Fruit fly (Drosophila melanogaster) whole organism, embryonic: Measurements from ENCODE around the gene Ntf-2r.
A peak's percentile ranks its signal among the peaks of the same experiment; 100 is the strongest.

Experiments
- Ada2b ChIP-seq: fragments of 200-800 bp; sonication (Bioruptor generic); IDR thresholded peaks from 2 replicates; pipeline ENCODE4 v1.3.6; 2022; ENCODE audit warnings: missing biosample characterization, missing genetic modification characterization
- Asciz ChIP-seq: fragments of 200-800 bp; sonication (Bioruptor generic); optimal IDR thresholded peaks from 2 replicates; lab custom pipeline; 2017; ENCODE audit warnings: missing biosample characterization, mild to moderate bottlenecking, missing genetic modification characterization, missing genetic modification reagents
- Atf-2 ChIP-seq: fragments of 200-800 bp; sonication (Bioruptor generic); optimal IDR thresholded peaks from 2 replicates; lab custom pipeline; 2016; ENCODE audit warnings: missing biosample characterization, missing genetic modification characterization
- CG10147 ChIP-seq: fragments of 200-800 bp; sonication (Bioruptor generic); optimal IDR thresholded peaks from 2 replicates; lab custom pipeline; 2019; ENCODE audit warnings: missing biosample characterization, mild to moderate bottlenecking, missing genetic modification characterization, moderate library complexity
- CG10274 ChIP-seq: fragments of 200-800 bp; sonication (Bioruptor generic); optimal IDR thresholded peaks from 3 replicates; lab custom pipeline; 2017; ENCODE audit warnings: missing biosample characterization, mild to moderate bottlenecking, missing genetic modification characterization
- CG10959 ChIP-seq: fragments of 200-800 bp; sonication (Bioruptor generic); IDR thresholded peaks from 2 replicates; pipeline ENCODE4 v1.3.6; 2022; ENCODE audit warnings: missing biosample characterization, missing genetic modification characterization
- CG11085 ChIP-seq: fragments of 200-800 bp; sonication (Bioruptor generic); IDR thresholded peaks from 2 replicates; pipeline ENCODE4 v1.3.6; 2022; ENCODE audit warnings: missing biosample characterization, missing genetic modification characterization
- CG12104 ChIP-seq: fragments of 200-800 bp; sonication (Bioruptor generic); optimal IDR thresholded peaks from 3 replicates; lab custom pipeline; 2016; ENCODE audit warnings: missing biosample characterization, missing genetic modification characterization
- CG13424 ChIP-seq: fragments of 200-800 bp; sonication (Bioruptor generic); optimal IDR thresholded peaks from 2 replicates; lab custom pipeline; 2019; ENCODE audit warnings: missing biosample characterization, mild to moderate bottlenecking, missing genetic modification characterization, moderate library complexity
- CG14014 ChIP-seq: fragments of 200-800 bp; sonication (Bioruptor generic); IDR thresholded peaks from 2 replicates; pipeline ENCODE4 v1.3.6; 2022; ENCODE audit warnings: missing biosample characterization, missing genetic modification characterization
- CG14710 ChIP-seq: fragments of 200-800 bp; sonication (Bioruptor generic); optimal IDR thresholded peaks from 3 replicates; lab custom pipeline; 2019; ENCODE audit warnings: missing biosample characterization, mild to moderate bottlenecking, missing genetic modification characterization, moderate library complexity
- CG15073 ChIP-seq: fragments of 200-800 bp; sonication (Bioruptor generic); optimal IDR thresholded peaks from 2 replicates; lab custom pipeline; 2016; ENCODE audit warnings: missing biosample characterization, missing genetic modification characterization
- CG18619 ChIP-seq: fragments of 200-800 bp; sonication (Bioruptor generic); optimal IDR thresholded peaks from 3 replicates; lab custom pipeline; 2017; ENCODE audit warnings: missing biosample characterization, mild to moderate bottlenecking, missing genetic modification characterization
- CG2678 ChIP-seq: fragments of 200-800 bp; sonication (Bioruptor generic); optimal IDR thresholded peaks from 3 replicates; lab custom pipeline; 2019; ENCODE audit warnings: missing biosample characterization, mild to moderate bottlenecking, missing genetic modification characterization, moderate library complexity
- CG2875 ChIP-seq: fragments of 200-800 bp; sonication (Bioruptor generic); optimal IDR thresholded peaks from 2 replicates; lab custom pipeline; 2017; ENCODE audit warnings: missing biosample characterization, mild to moderate bottlenecking, missing genetic modification characterization, missing genetic modification reagents
- CG2889 ChIP-seq: fragments of 200-800 bp; sonication (Bioruptor generic); IDR thresholded peaks from 3 replicates; pipeline ENCODE4 v1.3.6; 2022; ENCODE audit warnings: missing biosample characterization, missing genetic modification characterization
- CG33557 ChIP-seq: fragments of 200-800 bp; sonication (Bioruptor generic); optimal IDR thresholded peaks from 2 replicates; lab custom pipeline; 2019; ENCODE audit warnings: missing biosample characterization, mild to moderate bottlenecking, missing genetic modification characterization, moderate library complexity
- CG42726 ChIP-seq: fragments of 200-800 bp; sonication (Bioruptor generic); IDR thresholded peaks from 2 replicates; pipeline ENCODE4 v1.3.6; 2022; ENCODE audit warnings: missing biosample characterization, missing genetic modification characterization; ENCODE audit not compliant: partially characterized antibody
- CG6854 ChIP-seq: fragments of 200-800 bp; sonication (Bioruptor generic); optimal IDR thresholded peaks from 3 replicates; lab custom pipeline; 2017; ENCODE audit warnings: missing biosample characterization, mild to moderate bottlenecking, missing genetic modification characterization
- CG7271 ChIP-seq: fragments of 200-800 bp; sonication (Bioruptor generic); optimal IDR thresholded peaks from 2 replicates; lab custom pipeline; 2018; ENCODE audit warnings: missing biosample characterization, mild to moderate bottlenecking, missing genetic modification characterization, moderate library complexity
- CG7357 ChIP-seq: fragments of 200-800 bp; sonication (Bioruptor generic); IDR thresholded peaks from 3 replicates; pipeline ENCODE4 v1.3.6; 2022; ENCODE audit warnings: missing biosample characterization, missing genetic modification characterization
- CG7839 ChIP-seq: fragments of 200-800 bp; sonication (Bioruptor generic); optimal IDR thresholded peaks from 3 replicates; lab custom pipeline; 2018; ENCODE audit warnings: missing biosample characterization, mild to moderate bottlenecking, missing genetic modification characterization, moderate library complexity
- CG8944 ChIP-seq: fragments of 200-800 bp; sonication (Bioruptor generic); optimal IDR thresholded peaks from 3 replicates; lab custom pipeline; 2016; ENCODE audit warnings: missing biosample characterization, missing genetic modification characterization
- CoRest ChIP-seq: fragments of 200-800 bp; sonication (Bioruptor generic); optimal IDR thresholded peaks from 3 replicates; lab custom pipeline; 2018; ENCODE audit warnings: missing biosample characterization, mild to moderate bottlenecking, missing genetic modification characterization, moderate library complexity
- Dek ChIP-seq: fragments of 200-800 bp; sonication (Bioruptor generic); optimal IDR thresholded peaks from 3 replicates; lab custom pipeline; 2019; ENCODE audit warnings: missing biosample characterization, mild to moderate bottlenecking, missing genetic modification characterization, moderate library complexity
- Eip74EF ChIP-seq, 2 experiments: fragments of 200-800 bp in 1 of 2; fragments of >200 bp in 1 of 2; sonication (Bioruptor generic) in 1 of 2; optimal IDR thresholded peaks; 2 replicates each; lab custom pipeline; 2017 to 2019; ENCODE audit warnings: missing biosample characterization in 2 of 2, missing genetic modification characterization in 2 of 2, mild to moderate bottlenecking in 1 of 2, moderate library complexity in 1 of 2
- Fer3 ChIP-seq: fragments of 200-800 bp; sonication (Bioruptor generic); optimal IDR thresholded peaks from 2 replicates; lab custom pipeline; 2018; ENCODE audit warnings: missing biosample characterization, mild to moderate bottlenecking, missing genetic modification characterization, moderate library complexity
- Hey ChIP-seq: fragments of 200-800 bp; sonication (Bioruptor generic); optimal IDR thresholded peaks from 3 replicates; lab custom pipeline; 2018; ENCODE audit warnings: missing biosample characterization, mild to moderate bottlenecking, missing genetic modification characterization
- Myb ChIP-seq: fragments of 200-800 bp; sonication (Bioruptor generic); optimal IDR thresholded peaks from 2 replicates; lab custom pipeline; 2016; ENCODE audit warnings: missing biosample characterization, missing genetic modification characterization
- Oaz ChIP-seq: fragments of 200-800 bp; sonication (Bioruptor generic); IDR thresholded peaks from 2 replicates; pipeline ENCODE4 v1.3.6; 2022; ENCODE audit warnings: missing biosample characterization, missing genetic modification characterization
- Opbp ChIP-seq: fragments of 200-800 bp; sonication (Bioruptor generic); IDR thresholded peaks from 3 replicates; pipeline ENCODE4 v1.3.6; 2022; ENCODE audit warnings: missing biosample characterization, missing genetic modification characterization; ENCODE audit not compliant: partially characterized antibody
- PHDP ChIP-seq: fragments of 200-800 bp; sonication (Bioruptor generic); optimal IDR thresholded peaks from 3 replicates; lab custom pipeline; 2018; ENCODE audit warnings: missing biosample characterization, mild to moderate bottlenecking, missing genetic modification characterization, moderate library complexity
- Xrp1 ChIP-seq: fragments of 200-800 bp; sonication (Bioruptor generic); IDR thresholded peaks from 2 replicates; pipeline ENCODE4 v1.3.6; 2022; ENCODE audit warnings: missing biosample characterization, missing genetic modification characterization
- aop ChIP-seq: fragments of 200-800 bp; sonication (Bioruptor generic); IDR thresholded peaks from 2 replicates; pipeline ENCODE4 v1.3.6; 2022; ENCODE audit warnings: missing biosample characterization, missing genetic modification characterization
- btn ChIP-seq: fragments of 200-800 bp; sonication (Bioruptor generic); optimal IDR thresholded peaks from 2 replicates; lab custom pipeline; 2016; ENCODE audit warnings: missing biosample characterization, missing genetic modification characterization
- caup ChIP-seq: fragments of 200-800 bp; sonication (Bioruptor generic); optimal IDR thresholded peaks from 3 replicates; lab custom pipeline; 2017; ENCODE audit warnings: missing biosample characterization, mild to moderate bottlenecking, missing genetic modification characterization, moderate library complexity; ENCODE audit not compliant: severe bottlenecking
- ems ChIP-seq: fragments of 200-800 bp; sonication (Bioruptor generic); optimal IDR thresholded peaks from 3 replicates; lab custom pipeline; 2016; ENCODE audit warnings: missing biosample characterization, missing genetic modification characterization
- gce ChIP-seq: fragments of 200-800 bp; sonication (Bioruptor generic); IDR thresholded peaks from 3 replicates; pipeline ENCODE4 v1.3.6; 2022; ENCODE audit warnings: missing biosample characterization, missing genetic modification characterization
- her ChIP-seq: fragments of 200-800 bp; sonication (Bioruptor generic); optimal IDR thresholded peaks from 2 replicates; lab custom pipeline; 2016; ENCODE audit warnings: missing biosample characterization, missing genetic modification characterization
- inv ChIP-seq: fragments of 200-800 bp; sonication (Bioruptor generic); IDR thresholded peaks from 2 replicates; pipeline ENCODE4 v1.3.6; 2022; ENCODE audit warnings: missing biosample characterization, missing genetic modification characterization; ENCODE audit not compliant: partially characterized antibody
- jing ChIP-seq: fragments of 200-800 bp; sonication (Bioruptor generic); optimal IDR thresholded peaks from 2 replicates; lab custom pipeline; 2018; ENCODE audit warnings: missing biosample characterization, mild to moderate bottlenecking, missing genetic modification characterization
- lmd ChIP-seq: fragments of 200-800 bp; sonication (Bioruptor generic); IDR thresholded peaks from 2 replicates; pipeline ENCODE4 v1.3.6; 2022; ENCODE audit warnings: missing biosample characterization, missing genetic modification characterization
- onecut ChIP-seq: fragments of 200-800 bp; sonication (Bioruptor generic); IDR thresholded peaks from 2 replicates; pipeline ENCODE4 v1.3.6; 2022; ENCODE audit warnings: missing biosample characterization, missing genetic modification characterization
- psq ChIP-seq: fragments of 200-800 bp; sonication (Bioruptor generic); optimal IDR thresholded peaks from 2 replicates; lab custom pipeline; 2017; ENCODE audit warnings: missing biosample characterization, missing genetic modification characterization
- rib ChIP-seq: fragments of 200-800 bp; sonication (Bioruptor generic); IDR thresholded peaks from 2 replicates; pipeline ENCODE4 v1.3.6; 2022; ENCODE audit warnings: missing biosample characterization, missing genetic modification characterization
- schlank ChIP-seq: fragments of 200-800 bp; sonication (Bioruptor generic); optimal IDR thresholded peaks from 2 replicates; lab custom pipeline; 2018; ENCODE audit warnings: missing biosample characterization, mild to moderate bottlenecking, missing genetic modification characterization
- seq ChIP-seq: fragments of 200-800 bp; sonication (Bioruptor generic); IDR thresholded peaks from 2 replicates; pipeline ENCODE4 v1.3.6; 2022; ENCODE audit warnings: missing biosample characterization, missing genetic modification characterization
- sug ChIP-seq: fragments of 200-800 bp; optimal IDR thresholded peaks from 2 replicates; lab custom pipeline; 2019; ENCODE audit warnings: missing biosample characterization, mild to moderate bottlenecking, missing genetic modification characterization, moderate library complexity
- wdn ChIP-seq: fragments of 200-800 bp; sonication (Bioruptor generic); IDR thresholded peaks from 2 replicates; pipeline ENCODE4 v1.3.6; 2022; ENCODE audit warnings: missing biosample characterization, missing genetic modification characterization
- wek ChIP-seq: fragments of 200-800 bp; sonication (Bioruptor generic); optimal IDR thresholded peaks from 3 replicates; lab custom pipeline; 2018; ENCODE audit warnings: missing biosample characterization, mild to moderate bottlenecking, missing genetic modification characterization, moderate library complexity

The Ntf-2r gene

dm6 chr2L:18477455-18477854 lies 23.0 kb downstream of the Ntf-2r start (continued):
- TF ChIP-seq CG10959 (GFP tag; lab: Robert Waterston, UW) (peak; percentile 94), Asciz (GFP tag; lab: Kevin White, UChicago) (peak; percentile 91), CG6854 (peak; percentile 69), lmd (GFP tag; lab: Robert Waterston, UW) (peak; percentile 90), CG33557 (GFP tag; lab: Kevin White, UChicago) (peak; percentile 94), wek (peak; percentile 53), seq (GFP tag; lab: Robert Waterston, UW) (peak; percentile 79), CG12104 (GFP tag; lab: Kevin White, UChicago) (peak; percentile 84), btn (GFP tag; lab: Kevin White, UChicago) (no peak), jing (GFP tag; lab: Kevin White, UChicago) (peak; percentile 63), Atf-2 (no peak), schlank (tag; lab: Kevin White, UChicago) (peak; percentile 10), Ada2b (GFP tag; lab: Robert Waterston, UW) (peak; percentile 92), Opbp (no peak), CG7839 (tag; lab: Kevin White, UChicago) (peak; percentile 96), CG7271 (tag; lab: Kevin White, UChicago) (peak; percentile 66), CG18619 (GFP tag; lab: Kevin White, UChicago) (peak; percentile 81), Oaz (GFP tag; lab: Robert Waterston, UW) (no peak; the same call in 1 of the 2 replicates), Myb (GFP tag; lab: Kevin White, UChicago) (no peak), CG7357 (GFP tag; lab: Robert Waterston, UW) (peak; percentile 82), CG8944 (GFP tag; lab: Kevin White, UChicago) (peak; percentile 21), caup (GFP tag; lab: Kevin White, UChicago) (peak; percentile 83), CG2875 (peak; percentile 87), CG14014 (GFP tag; lab: Robert Waterston, UW) (peak; percentile 89), Eip74EF (GFP tag; optimal IDR thresholded peaks at IDR 0.05; lab: Kevin White, UChicago) (peak in 1 of 2 experiments; percentile 91), CG14710 (tag; lab: Kevin White, UChicago) (peak; percentile 95), sug (no peak), CoRest (tag; lab: Kevin White, UChicago) (peak; percentile 95), Hey (tag; lab: Kevin White, UChicago) (no peak), Fer3 (no peak), onecut (GFP tag; lab: Robert Waterston, UW) (peak; percentile 86), rib (GFP tag; lab: Robert Waterston, UW) (peak; percentile 78; the same call in 1 of the 2 replicates), CG11085 (GFP tag; lab: Robert Waterston, UW) (peak; percentile 82), CG2678 (tag; lab: Kevin White, UChicago) (no peak), CG13424 (tag; lab: Kevin White, UChicago) (peak; percentile 90), her (GFP tag; lab: Kevin White, UChicago) (no peak), CG10274 (GFP tag; lab: Kevin White, UChicago) (peak; percentile 36), aop (no peak), inv (no peak), CG42726 (GFP tag; lab: Robert Waterston, UW) (no peak), CG2889 (no peak), CG15073 (GFP tag; lab: Kevin White, UChicago) (peak; percentile 39), wdn (peak; percentile 75), Xrp1 (GFP tag; lab: Robert Waterston, UW) (peak; percentile 98), gce (GFP tag; lab: Robert Waterston, UW) (peak; percentile 93), PHDP (tag; lab: Kevin White, UChicago) (peak; percentile 93), CG10147 (GFP tag; lab: Kevin White, UChicago) (no peak), Dek (tag; lab: Kevin White, UChicago) (no peak), psq (peak; percentile 65), ems (peak; percentile 21)
